Worm (Caenorhabditis elegans) whole organism, young adult: ENCODE results near the gene cdh-1.

Experiments used
- K12H6.12 ChIP-seq: fragments of 200-800 bp; sonication (Bioruptor generic); optimal IDR thresholded peaks from 2 replicates; lab custom pipeline; 2018; ENCODE audit warnings: mild to moderate bottlenecking, missing genetic modification characterization, missing compliant biosample characterization
- ama-1 ChIP-seq, 3 experiments: fragments of 150-350 bp in 1 of 3; sonication (generic microtip) in 2 of 3; optimal IDR thresholded peaks; 2 replicates each; lab custom pipeline; 2014 to 2018; ENCODE audit warnings: missing biosample characterization in 2 of 3, missing genetic modification characterization in 2 of 3, missing genetic modification reagents in 2 of 3
- dpl-1 ChIP-seq: fragments of 150-350 bp; optimal IDR thresholded peaks from 2 replicates; lab custom pipeline; 2014; ENCODE audit warnings: missing biosample characterization, missing genetic modification reagents, missing genetic modification characterization
- lin-54 ChIP-seq: fragments of 200-800 bp; sonication (Bioruptor generic); optimal IDR thresholded peaks from 2 replicates; lab custom pipeline; 2018; ENCODE audit warnings: mild to moderate bottlenecking, missing genetic modification characterization, missing compliant biosample characterization
- nhr-179 ChIP-seq: sonication (generic microtip); optimal IDR thresholded peaks from 2 replicates; lab custom pipeline; 2016; ENCODE audit warnings: mild to moderate bottlenecking, missing genetic modification characterization, missing compliant biosample characterization
- pha-4 ChIP-seq: fragments of 150-350 bp; sonication (generic microtip); optimal IDR thresholded peaks from 2 replicates; lab custom pipeline; 2014; ENCODE audit warnings: missing biosample characterization, missing genetic modification reagents, missing genetic modification characterization
- ztf-28 ChIP-seq: fragments of 200-800 bp; sonication (Bioruptor generic); IDR thresholded peaks from 2 replicates; pipeline ENCODE4 v1.3.6; 2022; ENCODE audit warnings: missing genetic modification reagents, missing genetic modification characterization, missing compliant biosample characterization

DNA sequence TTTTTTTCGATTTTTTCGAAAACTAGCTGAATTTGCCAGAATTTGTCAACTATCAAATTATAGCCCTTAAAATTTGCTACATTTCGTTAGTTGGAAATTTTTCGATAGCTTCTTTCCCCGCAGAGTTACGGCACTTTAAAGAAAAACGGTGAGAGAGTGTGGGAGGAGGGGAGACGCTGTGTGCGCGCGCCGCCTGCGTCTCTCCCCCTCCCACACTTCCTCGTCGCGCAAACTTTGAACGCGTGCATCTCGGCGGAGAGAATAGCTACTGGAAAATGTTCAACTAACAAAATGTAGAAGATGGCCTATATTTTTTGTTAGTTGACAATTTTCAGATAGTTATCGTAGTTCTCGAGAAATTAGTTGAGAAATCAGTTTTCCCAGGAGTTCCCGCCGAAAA lies 44.1 kb upstream of the cdh-1 start:
- TF ChIP-seq ztf-28 (no peak), dpl-1 (GFP tag; lab: Kevin White, UChicago) (no peak), nhr-179 (no peak), pha-4 (no peak), ama-1 (optimal IDR thresholded peaks at IDR 0.05; lab: Kevin White, UChicago) (no peak), ama-1 (GFP tag; optimal IDR thresholded peaks at IDR 0.05; lab: Kevin White, UChicago) (no peak), lin-54 (GFP tag; lab: Kevin White, UChicago) (no peak), K12H6.12 (tag; lab: Kevin White, UChicago) (no peak)
